Fruit fly (Drosophila melanogaster): ENCODE data around the gene Fas2.

- TF ChIP-seq fkh (GFP tag; optimal IDR thresholded peaks at IDR 0.05): no peak
- no peak for TF ChIP-seq cyc (GFP tag; optimal IDR thresholded peaks at IDR 0.05)
- no peak for TF ChIP-seq Hr39 (GFP tag; optimal IDR thresholded peaks at IDR 0.05)
- TF ChIP-seq CG3919 (GFP tag; optimal IDR thresholded peaks at IDR 0.05): no peak
- no peak for TF ChIP-seq CG3032 (tag; optimal IDR thresholded peaks at IDR 0.05)
Observed at dm6 chrX:4217870-4218269, 12.0 kb upstream of the Fas2 start, which contains the start of gene CG15570.
